Fruit fly (Drosophila melanogaster) Kc167 (cell line): ENCODE results near the gene CG18404.

Experiments
- Myc ChIP-seq: fragments of >200 bp; optimal IDR thresholded peaks from 2 replicates; lab custom pipeline; 2017; ENCODE audit warnings: missing external identifiers
- Sin3A ChIP-seq: fragments of >200 bp; optimal IDR thresholded peaks from 2 replicates; lab custom pipeline; 2018; ENCODE audit warnings: missing external identifiers
- h ChIP-seq: fragments of >200 bp; optimal IDR thresholded peaks from 3 replicates; lab custom pipeline; 2018; ENCODE audit warnings: missing external identifiers
- insv ChIP-seq: fragments of >200 bp; optimal IDR thresholded peaks from 3 replicates; lab custom pipeline; 2018; ENCODE audit warnings: missing external identifiers
- psq ChIP-seq: fragments of >200 bp; optimal IDR thresholded peaks from 2 replicates; lab custom pipeline; 2017; ENCODE audit warnings: missing external identifiers
- ttk ChIP-seq: sonication (Bioruptor generic); optimal IDR thresholded peaks from 2 replicates; lab custom pipeline; 2017; ENCODE audit warnings: missing external identifiers

The CG18404 gene

dm6 chr3R:30235253-30235652, 17.7 kb upstream of the CG18404 start:
- TF ChIP-seq insv (lab: Kevin White, UChicago) (no peak), ttk (lab: Kevin White, UChicago) (no peak), psq (no peak), h (no peak), Myc (no peak), Sin3A (lab: Kevin White, UChicago) (no peak)

- TF ChIP-seq h (no peak), psq (no peak), Myc (no peak), Sin3A (lab: Kevin White, UChicago) (no peak), insv (lab: Kevin White, UChicago) (no peak), ttk (lab: Kevin White, UChicago) (no peak)
These were observed 16.0 kb upstream of the CG18404 start for dm6 chr3R:30236994-30237393.

dm6 chr3R:30237634-30238033, 15.3 kb upstream of the CG18404 start, which contains the start of gene CG43448:
Gene CG43448, minus strand, starts transcription at chr3R:30237734.
- TF ChIP-seq h: no peak
- TF ChIP-seq insv (lab: Kevin White, UChicago): no peak
- no peak for TF ChIP-seq ttk (lab: Kevin White, UChicago)
- TF ChIP-seq Sin3A (lab: Kevin White, UChicago): no peak
- TF ChIP-seq psq: no peak
- TF ChIP-seq Myc: no peak

dm6 chr3R:30240245-30240644, 12.7 kb upstream of the CG18404 start:
- TF ChIP-seq psq (no peak), Myc (no peak), h (no peak), ttk (lab: Kevin White, UChicago) (no peak), insv (lab: Kevin White, UChicago) (no peak), Sin3A (lab: Kevin White, UChicago) (no peak)

- TF ChIP-seq Sin3A (lab: Kevin White, UChicago) (no peak), ttk (lab: Kevin White, UChicago) (no peak), insv (lab: Kevin White, UChicago) (no peak), h (no peak), psq (no peak), Myc (no peak)
These were observed 9.6 kb upstream of the CG18404 start, which contains the start of gene CG9737 for dm6 chr3R:30243262-30243815. Gene CG9737, minus strand, starts transcription at chr3R:30243312.

dm6 chr3R:30245739-30246589, 7.0 kb upstream of the CG18404 start:
- no peak for TF ChIP-seq ttk (lab: Kevin White, UChicago)
- no peak for TF ChIP-seq Sin3A (lab: Kevin White, UChicago)
- TF ChIP-seq h: no peak
- no peak for TF ChIP-seq Myc
- TF ChIP-seq psq: no peak
- TF ChIP-seq insv (lab: Kevin White, UChicago): no peak

- no peak for TF ChIP-seq Myc
- no peak for TF ChIP-seq insv (lab: Kevin White, UChicago)
- no peak for TF ChIP-seq h
- TF ChIP-seq psq: no peak
- no peak for TF ChIP-seq Sin3A (lab: Kevin White, UChicago)
- TF ChIP-seq ttk (lab: Kevin White, UChicago): no peak
These were observed 6.4 kb upstream of the CG18404 start, which contains the start of gene CG9733 for dm6 chr3R:30246603-30247002. Gene CG9733, minus strand, starts transcription at chr3R:30246703.

dm6 chr3R:30247802-30248363, 5.1 kb upstream of the CG18404 start:
- TF ChIP-seq ttk (lab: Kevin White, UChicago): no peak
- no peak for TF ChIP-seq psq
- TF ChIP-seq h: no peak
- TF ChIP-seq insv (lab: Kevin White, UChicago): no peak
- no peak for TF ChIP-seq Sin3A (lab: Kevin White, UChicago)
- no peak for TF ChIP-seq Myc

- no peak for TF ChIP-seq psq
- TF ChIP-seq ttk (lab: Kevin White, UChicago): no peak
- TF ChIP-seq Myc: no peak
- TF ChIP-seq Sin3A (lab: Kevin White, UChicago): no peak
- no peak for TF ChIP-seq insv (lab: Kevin White, UChicago)
- no peak for TF ChIP-seq h
These were observed 4.4 kb upstream of the CG18404 start for dm6 chr3R:30248565-30248964.

- TF ChIP-seq Myc (no peak), Sin3A (lab: Kevin White, UChicago) (no peak), insv (lab: Kevin White, UChicago) (no peak), h (no peak)
These were observed 3.7 kb upstream of the CG18404 start, which contains the start of gene CG34299 for dm6 chr3R:30249283-30249682. Gene CG34299, plus strand, starts transcription at chr3R:30249583.

- TF ChIP-seq psq (no peak), Myc (no peak), Sin3A (lab: Kevin White, UChicago) (no peak), h (no peak), insv (lab: Kevin White, UChicago) (no peak), ttk (lab: Kevin White, UChicago) (no peak)
These were observed 2.4 kb upstream of the CG18404 start, which contains the start of gene CG9682 for dm6 chr3R:30250496-30250978. Gene CG9682, plus strand, starts transcription at chr3R:30250928.

- TF ChIP-seq psq (no peak), Myc (no peak), Sin3A (lab: Kevin White, UChicago) (no peak), h (no peak), ttk (lab: Kevin White, UChicago) (no peak), insv (lab: Kevin White, UChicago) (no peak)
These were observed 665 bp upstream of the CG18404 start for dm6 chr3R:30252317-30252716.
